Fruit fly (Drosophila melanogaster): ENCODE measurements around the gene esg.

The esg gene

dm6 chr2L:15350882-15351281 lies 17.2 kb downstream of the esg start:
- TF ChIP-seq insv (optimal IDR thresholded peaks at IDR 0.05) = no peak
- no peak for TF ChIP-seq h (optimal IDR thresholded peaks at IDR 0.05)
- TF ChIP-seq Sin3A (optimal IDR thresholded peaks at IDR 0.05) = no peak
- no peak for TF ChIP-seq ttk (optimal IDR thresholded peaks at IDR 0.05)
- TF ChIP-seq psq (optimal IDR thresholded peaks at IDR 0.05) = no peak
- TF ChIP-seq Myc (optimal IDR thresholded peaks at IDR 0.05) = no peak

- TF ChIP-seq insv (optimal IDR thresholded peaks at IDR 0.05) (no peak), h (optimal IDR thresholded peaks at IDR 0.05) (no peak)
These were observed 24.9 kb downstream of the esg start for dm6 chr2L:15358516-15358915.

- no peak for TF ChIP-seq psq (optimal IDR thresholded peaks at IDR 0.05)
- no peak for TF ChIP-seq ttk (optimal IDR thresholded peaks at IDR 0.05)
- no peak for TF ChIP-seq Myc (optimal IDR thresholded peaks at IDR 0.05)
These were observed 27.9 kb downstream of the esg start, which contains the start of gene CG15258 for dm6 chr2L:15361527-15361926. Gene CG15258 (minus strand): TSS chr2L:15361627.

dm6 chr2L:15364026-15364425 lies 30.4 kb downstream of the esg start:
- TF ChIP-seq Myc (optimal IDR thresholded peaks at IDR 0.05) = no peak
- TF ChIP-seq psq (optimal IDR thresholded peaks at IDR 0.05) = no peak
- no peak for TF ChIP-seq ttk (optimal IDR thresholded peaks at IDR 0.05)
- TF ChIP-seq h (optimal IDR thresholded peaks at IDR 0.05) = no peak
- no peak for TF ChIP-seq Sin3A (optimal IDR thresholded peaks at IDR 0.05)
- no peak for TF ChIP-seq insv (optimal IDR thresholded peaks at IDR 0.05)

- no peak for TF ChIP-seq insv (optimal IDR thresholded peaks at IDR 0.05)
- no peak for TF ChIP-seq ttk (optimal IDR thresholded peaks at IDR 0.05)
- no peak for TF ChIP-seq Myc (optimal IDR thresholded peaks at IDR 0.05)
- TF ChIP-seq h (optimal IDR thresholded peaks at IDR 0.05) = no peak
- no peak for TF ChIP-seq psq (optimal IDR thresholded peaks at IDR 0.05)
- TF ChIP-seq Sin3A (optimal IDR thresholded peaks at IDR 0.05) = no peak
These were observed 33.9 kb downstream of the esg start for dm6 chr2L:15367607-15368006.

- TF ChIP-seq Sin3A (optimal IDR thresholded peaks at IDR 0.05) (no peak), h (optimal IDR thresholded peaks at IDR 0.05) (no peak), ttk (optimal IDR thresholded peaks at IDR 0.05) (no peak), Myc (optimal IDR thresholded peaks at IDR 0.05) (no peak), psq (optimal IDR thresholded peaks at IDR 0.05) (no peak), insv (optimal IDR thresholded peaks at IDR 0.05) (no peak)
These were observed 36.4 kb downstream of the esg start for dm6 chr2L:15370016-15370415.

- TF ChIP-seq insv (optimal IDR thresholded peaks at IDR 0.05) (no peak), ttk (optimal IDR thresholded peaks at IDR 0.05) (no peak), psq (optimal IDR thresholded peaks at IDR 0.05) (no peak), h (optimal IDR thresholded peaks at IDR 0.05) (no peak), Myc (optimal IDR thresholded peaks at IDR 0.05) (no peak), Sin3A (optimal IDR thresholded peaks at IDR 0.05) (no peak)
These were observed 36.8 kb downstream of the esg start for dm6 chr2L:15370467-15370866.

- TF ChIP-seq ttk (optimal IDR thresholded peaks at IDR 0.05) (no peak), Sin3A (optimal IDR thresholded peaks at IDR 0.05) (no peak), Myc (optimal IDR thresholded peaks at IDR 0.05) (no peak), insv (optimal IDR thresholded peaks at IDR 0.05) (no peak), psq (optimal IDR thresholded peaks at IDR 0.05) (no peak), h (optimal IDR thresholded peaks at IDR 0.05) (no peak)
These were observed 37.6 kb downstream of the esg start for dm6 chr2L:15371237-15371636.

dm6 chr2L:15371939-15372338 lies 38.3 kb downstream of the esg start:
- TF ChIP-seq ttk (optimal IDR thresholded peaks at IDR 0.05) = no peak
- TF ChIP-seq h (optimal IDR thresholded peaks at IDR 0.05) = no peak
- TF ChIP-seq psq (optimal IDR thresholded peaks at IDR 0.05) = no peak
- no peak for TF ChIP-seq insv (optimal IDR thresholded peaks at IDR 0.05)
- no peak for TF ChIP-seq Sin3A (optimal IDR thresholded peaks at IDR 0.05)
- TF ChIP-seq Myc (optimal IDR thresholded peaks at IDR 0.05) = no peak

dm6 chr2L:15383026-15383575 lies 49.4 kb downstream of the esg start:
- TF ChIP-seq ttk (optimal IDR thresholded peaks at IDR 0.05) = no peak
- TF ChIP-seq Myc (optimal IDR thresholded peaks at IDR 0.05) = no peak
- no peak for TF ChIP-seq insv (optimal IDR thresholded peaks at IDR 0.05)
- TF ChIP-seq Sin3A (optimal IDR thresholded peaks at IDR 0.05) = no peak
- no peak for TF ChIP-seq h (optimal IDR thresholded peaks at IDR 0.05)
- no peak for TF ChIP-seq psq (optimal IDR thresholded peaks at IDR 0.05)

dm6 chr2L:15385340-15385739 lies 51.7 kb downstream of the esg start:
- TF ChIP-seq psq (optimal IDR thresholded peaks at IDR 0.05) = no peak
- no peak for TF ChIP-seq Myc (optimal IDR thresholded peaks at IDR 0.05)
- no peak for TF ChIP-seq h (optimal IDR thresholded peaks at IDR 0.05)
- no peak for TF ChIP-seq insv (optimal IDR thresholded peaks at IDR 0.05)
- no peak for TF ChIP-seq Sin3A (optimal IDR thresholded peaks at IDR 0.05)
- no peak for TF ChIP-seq ttk (optimal IDR thresholded peaks at IDR 0.05)
